Worm (Caenorhabditis elegans): Measurements from ENCODE around the gene F07C4.6.

DNA sequence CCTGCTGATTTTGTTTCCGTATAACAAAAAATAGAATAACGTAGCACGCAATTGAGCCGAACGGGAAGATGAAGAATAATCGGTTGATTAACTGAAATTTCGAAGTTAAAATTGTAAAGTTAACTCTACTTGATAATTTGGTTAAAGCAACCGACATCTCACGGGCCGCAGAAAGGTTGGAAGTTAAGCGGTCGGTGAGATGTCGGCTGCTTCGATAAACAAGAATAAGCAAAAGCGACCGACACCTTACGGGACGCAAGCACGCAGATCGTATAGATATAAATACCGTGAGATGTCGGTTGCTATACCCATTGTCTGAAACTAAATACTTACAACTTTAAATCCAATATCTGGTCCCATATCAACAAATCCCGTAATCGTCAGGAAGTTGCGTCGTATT is 31.5 kb upstream of the F07C4.6 start:
- TF ChIP-seq jun-1 (tag; optimal IDR thresholded peaks at IDR 0.05) (no peak), fkh-10 (GFP tag; optimal IDR thresholded peaks at IDR 0.05) (no peak), nhr-28 (tag; optimal IDR thresholded peaks at IDR 0.05) (no peak), nfya-1 (tag; optimal IDR thresholded peaks at IDR 0.05; ENCODE audit: insufficient read depth) (no peak), elt-3 (tag; optimal IDR thresholded peaks at IDR 0.05) (no peak), ceh-9 (tag; optimal IDR thresholded peaks at IDR 0.05) (no peak), elt-1 (tag; optimal IDR thresholded peaks at IDR 0.05) (no peak), nhr-76 (tag; optimal IDR thresholded peaks at IDR 0.05) (no peak), elt-2 (tag; optimal IDR thresholded peaks at IDR 0.05) (no peak)

All from whole organism, L3 larva.